Worm (Caenorhabditis elegans): ENCODE data around the gene nspg-7.1.

nspg-7.1 gene

ce11 chrIV:9343102-9343599, 12.5 kb upstream of the nspg-7.1 start, which contains the start of gene pigc-1:
Gene pigc-1 (minus strand): TSS chrIV:9343152.
- no peak for TF ChIP-seq nhr-6 (tag; optimal IDR thresholded peaks at IDR 0.05)
- no peak for TF ChIP-seq F37D6.2 (tag; optimal IDR thresholded peaks at IDR 0.05)
- TF ChIP-seq dmd-9 (GFP tag; IDR thresholded peaks at IDR 0.05), result no peak
- TF ChIP-seq lin-38 (GFP tag; IDR thresholded peaks at IDR 0.05), result peak; percentile 38
- TF ChIP-seq fkh-10 (GFP tag; optimal IDR thresholded peaks at IDR 0.05), result no peak
- TF ChIP-seq Y75B8A.6 (GFP tag; IDR thresholded peaks at IDR 0.05), result no peak
- TF ChIP-seq ztf-7 (tag; optimal IDR thresholded peaks at IDR 0.05), result no peak
- TF ChIP-seq zip-2 (tag; optimal IDR thresholded peaks at IDR 0.05), result no peak
- no peak for TF ChIP-seq ctbp-1 (GFP tag; IDR thresholded peaks at IDR 0.05)
- TF ChIP-seq mes-2 (tag; optimal IDR thresholded peaks at IDR 0.05; ENCODE audit: poor library complexity, severe bottlenecking), result peak; percentile 10
- TF ChIP-seq zag-1 (tag; optimal IDR thresholded peaks at IDR 0.05), result no peak
- TF ChIP-seq pqm-1 (tag; optimal IDR thresholded peaks at IDR 0.05), result no peak
- no peak for TF ChIP-seq daf-19 (GFP tag; conservative IDR thresholded peaks at IDR 0.05)
- TF ChIP-seq ama-1 (optimal IDR thresholded peaks at IDR 0.05), result no peak
- TF ChIP-seq daf-16 (GFP tag; optimal IDR thresholded peaks at IDR 0.05), result no peak
- peak; percentile 90 for TF ChIP-seq daf-16 (tag; optimal IDR thresholded peaks at IDR 0.05)
- TF ChIP-seq Y48G9A.11 (GFP tag; IDR thresholded peaks at IDR 0.05), result peak; percentile 18; the same call in 1 of the 2 replicates
- no peak for TF ChIP-seq lsy-2 (tag; optimal IDR thresholded peaks at IDR 0.05)
- no peak for TF ChIP-seq nhr-28 (tag; optimal IDR thresholded peaks at IDR 0.05)
- TF ChIP-seq zfp-2 (tag; optimal IDR thresholded peaks at IDR 0.05), result no peak
- peak; percentile 6 for TF ChIP-seq mep-1 (tag; optimal IDR thresholded peaks at IDR 0.05)
- no peak for TF ChIP-seq dpl-1 (GFP tag; optimal IDR thresholded peaks at IDR 0.05)
- TF ChIP-seq snpc-1.2 (GFP tag; IDR thresholded peaks at IDR 0.05), result no peak
- no peak for TF ChIP-seq hif-1 (tag; optimal IDR thresholded peaks at IDR 0.05)
- TF ChIP-seq nhr-77 (tag; optimal IDR thresholded peaks at IDR 0.05), result peak; percentile 31
- no peak for TF ChIP-seq nhr-76 (tag; optimal IDR thresholded peaks at IDR 0.05)

DNA sequence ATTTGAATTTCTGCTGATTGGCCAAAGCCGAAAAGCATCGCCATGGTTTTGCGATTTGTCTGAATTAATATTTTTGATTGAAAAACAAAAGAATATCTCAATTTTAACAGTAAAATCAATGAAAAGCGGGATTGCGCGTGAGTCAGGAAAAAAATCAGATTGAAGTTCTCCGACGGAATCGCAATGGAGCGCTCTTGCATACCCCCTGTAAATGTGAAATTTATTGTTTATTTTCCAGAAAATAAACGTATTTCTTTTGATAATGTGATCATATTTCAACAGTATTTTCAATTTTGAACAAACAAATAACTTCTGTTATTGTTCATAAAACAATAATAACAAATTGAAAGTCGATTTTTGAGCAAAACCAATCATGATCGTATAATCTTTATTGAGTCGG, 10.9 kb upstream of the nspg-7.1 start, which contains the start of gene vps-26:
vps-26 (minus strand) TSS at position 200 of the 400 bp plus-strand sequence.
- peak; percentile 13 for TF ChIP-seq pqm-1 (tag; optimal IDR thresholded peaks at IDR 0.05)
- peak in 1 of 2 experiments; percentile 23 for TF ChIP-seq unc-62 (GFP tag; optimal IDR thresholded peaks at IDR 0.05 in 1 of 2)
- no peak for TF ChIP-seq unc-62 (tag; optimal IDR thresholded peaks at IDR 0.05)
- peak; percentile 26 for TF ChIP-seq mes-2 (tag; optimal IDR thresholded peaks at IDR 0.05; ENCODE audit: poor library complexity, severe bottlenecking)
- no peak for TF ChIP-seq mxl-3 (GFP tag; optimal IDR thresholded peaks at IDR 0.05)
- peak; percentile 52 for TF ChIP-seq dve-1 (tag; optimal IDR thresholded peaks at IDR 0.05; ENCODE audit: insufficient read depth)
- no peak for TF ChIP-seq ZK546.5 (tag; optimal IDR thresholded peaks at IDR 0.05)
- no peak for TF ChIP-seq snpc-4 (tag; optimal IDR thresholded peaks at IDR 0.05)
- TF ChIP-seq lin-38 (GFP tag; IDR thresholded peaks at IDR 0.05), result peak; percentile 92
- TF ChIP-seq mep-1 (tag; optimal IDR thresholded peaks at IDR 0.05), result peak; percentile 14
- no peak for TF ChIP-seq nhr-11 (tag; optimal IDR thresholded peaks at IDR 0.05)
- no peak for TF ChIP-seq nhr-76 (tag; optimal IDR thresholded peaks at IDR 0.05)
- no peak for TF ChIP-seq daf-16 (GFP tag; optimal IDR thresholded peaks at IDR 0.05)
- TF ChIP-seq daf-16 (tag; optimal IDR thresholded peaks at IDR 0.05), result peak; percentile 81
- no peak for TF ChIP-seq lin-1 (GFP tag; IDR thresholded peaks at IDR 0.05)
- TF ChIP-seq ama-1 (optimal IDR thresholded peaks at IDR 0.05), result peak; percentile 26
- no peak for TF ChIP-seq zip-2 (tag; optimal IDR thresholded peaks at IDR 0.05)
- TF ChIP-seq daf-12 (tag; optimal IDR thresholded peaks at IDR 0.05), result no peak
- no peak for TF ChIP-seq php-3 (GFP tag; IDR thresholded peaks at IDR 0.05)
- no peak for TF ChIP-seq tra-1 (GFP tag; IDR thresholded peaks at IDR 0.05)
- TF ChIP-seq hlh-30 (tag; optimal IDR thresholded peaks at IDR 0.05; ENCODE audit: insufficient read depth), result peak; percentile 22
- TF ChIP-seq nhr-28 (tag; optimal IDR thresholded peaks at IDR 0.05), result peak; percentile 15
- TF ChIP-seq T26A8.4 (GFP tag; IDR thresholded peaks at IDR 0.05), result no peak
- peak in 1 of 2 experiments; percentile 54 for TF ChIP-seq lsy-2 (tag; optimal IDR thresholded peaks at IDR 0.05)
